Fruit fly (Drosophila melanogaster) whole organism, wandering third instar larva: ENCODE results near the gene CG34282.

ENCODE experiments used
- GATAd ChIP-seq: sonication (Bioruptor generic); optimal IDR thresholded peaks from 2 replicates; lab custom pipeline; 2016; ENCODE audit warnings: missing biosample characterization, missing genetic modification characterization
- Jra ChIP-seq: sonication (Bioruptor generic); optimal IDR thresholded peaks from 2 replicates; lab custom pipeline; 2016; ENCODE audit warnings: missing biosample characterization, missing genetic modification characterization
- Myc ChIP-seq: fragments of >200 bp; optimal IDR thresholded peaks from 2 replicates; lab custom pipeline; 2017
- N ChIP-seq: fragments of >200 bp; optimal IDR thresholded peaks from 2 replicates; lab custom pipeline; 2018; ENCODE audit warnings: missing biosample characterization, missing external identifiers, missing genetic modification characterization
- Rel ChIP-seq, 2 experiments: fragments of 200-800 bp; sonication (Bioruptor generic) in 1 of 2; optimal IDR thresholded peaks; 2 replicates in 1 of 2; 3 replicates in 1 of 2; lab custom pipeline; 2016 to 2019; ENCODE audit warnings: mild to moderate bottlenecking in 2 of 2, missing biosample characterization in 2 of 2, missing genetic modification characterization in 2 of 2, moderate library complexity in 1 of 2
- Sp1 ChIP-seq: fragments of 200-800 bp; sonication (Bioruptor generic); optimal IDR thresholded peaks from 3 replicates; lab custom pipeline; 2019; ENCODE audit warnings: missing biosample characterization, mild to moderate bottlenecking, missing genetic modification characterization, moderate library complexity
- ey ChIP-seq: fragments of 200-800 bp; sonication (Bioruptor generic); optimal IDR thresholded peaks from 2 replicates; lab custom pipeline; 2016; ENCODE audit warnings: missing biosample characterization, missing genetic modification characterization
- pan ChIP-seq: fragments of >200 bp; optimal IDR thresholded peaks from 2 replicates; lab custom pipeline; 2017
- psq ChIP-seq: fragments of 200-800 bp; sonication (Bioruptor generic); optimal IDR thresholded peaks from 3 replicates; lab custom pipeline; 2017; ENCODE audit warnings: missing biosample characterization, mild to moderate bottlenecking, missing genetic modification characterization, moderate library complexity
- tai ChIP-seq: sonication (Bioruptor generic); optimal IDR thresholded peaks from 2 replicates; lab custom pipeline; 2016; ENCODE audit warnings: missing biosample characterization, missing genetic modification characterization

dm6 chr3R:18665061-18665460 lies 30.0 kb upstream of the CG34282 start, which contains the start of gene CG31231:
- TF ChIP-seq Rel (GFP tag; optimal IDR thresholded peaks at IDR 0.05; lab: Kevin White, UChicago) (no peak), Rel (tag; optimal IDR thresholded peaks at IDR 0.05; lab: Kevin White, UChicago) (no peak), N (GFP tag; lab: Kevin White, UChicago) (no peak), Jra (GFP tag; lab: Kevin White, UChicago) (no peak), Myc (lab: Kevin White, UChicago) (no peak), Sp1 (no peak), pan (no peak), ey (GFP tag; lab: Kevin White, UChicago) (no peak), tai (GFP tag; lab: Kevin White, UChicago) (no peak), psq (GFP tag; lab: Kevin White, UChicago) (no peak), GATAd (GFP tag; lab: Kevin White, UChicago) (no peak)
